Worm (Caenorhabditis elegans): ENCODE data around the gene pde-4.

- TF ChIP-seq mcd-1 (GFP tag; IDR thresholded peaks at IDR 0.05), result no peak
- no peak for TF ChIP-seq chd-7 (tag; optimal IDR thresholded peaks at IDR 0.05)
- no peak for TF ChIP-seq athp-1 (tag; optimal IDR thresholded peaks at IDR 0.05)
- no peak for TF ChIP-seq him-1 (tag; optimal IDR thresholded peaks at IDR 0.05)
Measured at ce11 chrII:7639036-7639435, 12.0 kb downstream of the pde-4 start.

All from whole organism, young adult.